Fruit fly (Drosophila melanogaster): ENCODE data around the gene CG7366.

DNA sequence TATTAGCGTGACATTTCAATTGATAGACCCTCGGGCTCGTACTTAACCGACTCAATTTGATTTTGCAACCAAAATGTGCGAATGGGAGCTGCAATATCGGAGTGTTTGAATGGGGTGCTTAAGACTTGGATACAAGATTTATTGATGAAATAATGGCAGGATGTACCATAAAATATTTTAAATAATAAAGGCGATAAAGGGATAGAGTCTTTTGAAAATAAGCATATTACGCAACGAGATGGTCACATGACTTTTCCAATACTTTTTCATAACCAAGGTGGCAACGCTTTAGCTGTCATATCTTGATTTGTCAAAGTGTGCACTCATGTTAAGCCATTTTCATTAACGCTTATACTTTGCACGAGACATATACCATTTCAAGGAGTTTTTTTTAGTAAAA, 26.7 kb upstream of the CG7366 start, which contains the start of gene eIF4E3:
- TF ChIP-seq psq (GFP tag; optimal IDR thresholded peaks at IDR 0.05) (no peak), Sp1 (GFP tag; optimal IDR thresholded peaks at IDR 0.05) (no peak), Jra (GFP tag; optimal IDR thresholded peaks at IDR 0.05) (no peak), sv (GFP tag; optimal IDR thresholded peaks at IDR 0.05) (no peak), Hr78 (GFP tag; optimal IDR thresholded peaks at IDR 0.05) (no peak), rgr (GFP tag; optimal IDR thresholded peaks at IDR 0.05) (no peak)

Data from whole organism, wandering third instar larva.